Worm (Caenorhabditis elegans) whole organism, late embryonic: ENCODE data around the gene ceh-49.

Experiments used
- pha-2 ChIP-seq: sonication (generic microtip); optimal IDR thresholded peaks from 2 replicates; lab custom pipeline; 2017; ENCODE audit warnings: mild to moderate bottlenecking, missing genetic modification characterization, missing compliant biosample characterization
- rnt-1 ChIP-seq: sonication (generic microtip); optimal IDR thresholded peaks from 2 replicates; lab custom pipeline; 2016; ENCODE audit warnings: missing genetic modification characterization, missing compliant biosample characterization
- unc-86 ChIP-seq: sonication (generic microtip); optimal IDR thresholded peaks from 2 replicates; lab custom pipeline; 2016; ENCODE audit warnings: missing genetic modification characterization, missing compliant biosample characterization

- TF ChIP-seq pha-2 (tag; lab: Kevin White, UChicago): no peak
- no peak for TF ChIP-seq rnt-1 (tag; lab: Kevin White, UChicago)
- TF ChIP-seq unc-86 (tag; lab: Kevin White, UChicago): no peak
Measured at ce11 chrV:6101243-6101898, 18.6 kb downstream of the ceh-49 start.
